Worm (Caenorhabditis elegans) whole organism, L2 larva: ENCODE measurements around the gene sri-34.

ENCODE experiments used
- ceh-82 ChIP-seq: fragments of 150-350 bp; optimal IDR thresholded peaks from 2 replicates; lab custom pipeline; 2014; ENCODE audit warnings: missing biosample characterization, missing genetic modification characterization
- mdl-1 ChIP-seq, 2 experiments: fragments of 150-350 bp in 1 of 2; sonication (generic microtip) in 1 of 2; optimal IDR thresholded peaks; 2 replicates each; lab custom pipeline; 2017; ENCODE audit warnings: missing biosample characterization in 2 of 2, missing genetic modification characterization in 2 of 2

ce11 chrII:3208679-3209078, 49.8 kb upstream of the sri-34 start, which contains the start of gene sdz-35:
- no peak for TF ChIP-seq ceh-82 (tag; lab: Kevin White, UChicago)
- no peak for TF ChIP-seq mdl-1 (tag; optimal IDR thresholded peaks at IDR 0.05; lab: Kevin White, UChicago)
